Fruit fly (Drosophila melanogaster) whole organism, embryonic: ENCODE measurements around the gene Pcif1.

Experiments
- B-H1 ChIP-seq: fragments of 200-800 bp; sonication (Bioruptor generic); IDR thresholded peaks from 3 replicates; pipeline ENCODE4 v1.3.6; 2022; ENCODE audit warnings: missing biosample characterization, missing genetic modification characterization
- CG13894 ChIP-seq: fragments of 200-800 bp; sonication (Bioruptor generic); optimal IDR thresholded peaks from 3 replicates; lab custom pipeline; 2018; ENCODE audit warnings: missing biosample characterization, mild to moderate bottlenecking, missing genetic modification characterization, moderate library complexity
- CG7987 ChIP-seq: fragments of 200-800 bp; sonication (Bioruptor generic); optimal IDR thresholded peaks from 2 replicates; lab custom pipeline; 2018; ENCODE audit warnings: missing biosample characterization, mild to moderate bottlenecking, missing genetic modification characterization, moderate library complexity
- CG8359 ChIP-seq: fragments of 200-800 bp; sonication (Bioruptor generic); optimal IDR thresholded peaks from 2 replicates; lab custom pipeline; 2017; ENCODE audit warnings: missing biosample characterization, mild to moderate bottlenecking, missing genetic modification characterization, borderline replicate concordance
- Dek ChIP-seq: fragments of 200-800 bp; sonication (Bioruptor generic); optimal IDR thresholded peaks from 3 replicates; lab custom pipeline; 2019; ENCODE audit warnings: missing biosample characterization, mild to moderate bottlenecking, missing genetic modification characterization, moderate library complexity
- H2.0 ChIP-seq: fragments of 200-800 bp; sonication (Bioruptor generic); IDR thresholded peaks from 2 replicates; pipeline ENCODE4 v1.3.6; 2022; ENCODE audit warnings: missing biosample characterization, missing genetic modification characterization
- Six4 ChIP-seq: fragments of 200-800 bp; sonication (Bioruptor generic); optimal IDR thresholded peaks from 2 replicates; lab custom pipeline; 2016; ENCODE audit warnings: missing biosample characterization, missing genetic modification characterization
- ab ChIP-seq: fragments of 200-800 bp; sonication (Bioruptor generic); optimal IDR thresholded peaks from 2 replicates; lab custom pipeline; 2016; ENCODE audit warnings: missing biosample characterization, missing genetic modification characterization
- lbe ChIP-seq: fragments of 200-800 bp; sonication (Bioruptor generic); optimal IDR thresholded peaks from 2 replicates; lab custom pipeline; 2016; ENCODE audit warnings: missing biosample characterization, mild to moderate bottlenecking, missing genetic modification characterization
- org-1 ChIP-seq: fragments of 200-800 bp; sonication (Bioruptor generic); optimal IDR thresholded peaks from 2 replicates; lab custom pipeline; 2017; ENCODE audit warnings: missing biosample characterization, missing genetic modification characterization
- row ChIP-seq: fragments of 200-800 bp; sonication (Bioruptor generic); IDR thresholded peaks from 3 replicates; pipeline ENCODE4 v1.3.6; 2022; ENCODE audit warnings: missing biosample characterization, missing genetic modification characterization

DNA sequence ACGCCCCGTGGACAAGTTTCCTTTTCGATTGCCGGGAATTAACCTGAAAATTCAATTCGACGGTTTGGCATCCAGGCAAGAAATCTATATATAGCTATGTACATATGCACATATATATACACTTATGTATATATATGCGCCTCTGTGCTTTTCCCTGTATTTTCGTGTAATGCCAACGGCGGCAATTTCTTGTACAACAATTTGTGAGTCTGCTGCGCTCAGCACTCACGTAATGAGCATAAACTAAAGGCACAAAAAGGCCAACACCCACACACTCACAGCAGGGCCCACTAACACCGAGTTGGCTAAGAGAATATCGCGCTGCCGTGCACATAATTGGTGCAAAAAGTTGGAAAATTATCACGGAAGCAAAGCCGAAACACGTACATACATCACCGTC lies 24.5 kb downstream of the Pcif1 start:
- TF ChIP-seq ab (GFP tag; lab: Kevin White, UChicago) (no peak), Six4 (GFP tag; lab: Kevin White, UChicago) (no peak), CG7987 (GFP tag; lab: Kevin White, UChicago) (no peak), CG8359 (no peak), H2.0 (GFP tag; lab: Robert Waterston, UW) (no peak), lbe (GFP tag; lab: Kevin White, UChicago) (no peak), B-H1 (GFP tag; lab: Robert Waterston, UW) (no peak), org-1 (GFP tag; lab: Kevin White, UChicago) (no peak), row (no peak), Dek (no peak), CG13894 (tag; lab: Kevin White, UChicago) (no peak)
